Fruit fly (Drosophila melanogaster): ENCODE measurements around the gene CG12499.

Gene CG12499

dm6 chr3R:22410537-22411360 is 35.6 kb downstream of the CG12499 start, which contains the start of the genes CG13850 and lqfR (continued):
- TF ChIP-seq CG30020 (tag; optimal IDR thresholded peaks at IDR 0.05) (peak; percentile 11), Antp (GFP tag; optimal IDR thresholded peaks at IDR 0.05) (peak; percentile 69), unpg (GFP tag; optimal IDR thresholded peaks at IDR 0.05) (no peak), CG11085 (GFP tag; IDR thresholded peaks at IDR 0.05) (peak; percentile 40; the same call in 1 of the 2 replicates), B-H1 (GFP tag; IDR thresholded peaks at IDR 0.05) (no peak), CG10147 (GFP tag; optimal IDR thresholded peaks at IDR 0.05) (peak; percentile 6), Sox102F (GFP tag; optimal IDR thresholded peaks at IDR 0.05) (no peak), sd (tag; optimal IDR thresholded peaks at IDR 0.05) (peak; percentile 45), tio (GFP tag; optimal IDR thresholded peaks at IDR 0.05) (no peak), CG3838 (GFP tag; optimal IDR thresholded peaks at IDR 0.05) (peak; percentile 21), salm (tag; optimal IDR thresholded peaks at IDR 0.05) (peak; percentile 2), CG14667 (GFP tag; IDR thresholded peaks at IDR 0.05) (peak; percentile 25; the same call in 1 of the 2 replicates), slp2 (GFP tag; optimal IDR thresholded peaks at IDR 0.05) (peak; percentile 72), dan (GFP tag; IDR thresholded peaks at IDR 0.05) (no peak), NC2α (GFP tag; optimal IDR thresholded peaks at IDR 0.05) (peak; percentile 36), CG7786 (GFP tag; optimal IDR thresholded peaks at IDR 0.05) (peak; percentile 84), Fer2 (tag; optimal IDR thresholded peaks at IDR 0.05) (peak; percentile 22), CG5180 (GFP tag; optimal IDR thresholded peaks at IDR 0.05) (no peak), CG11504 (tag; optimal IDR thresholded peaks at IDR 0.05) (no peak), CG12155 (GFP tag; optimal IDR thresholded peaks at IDR 0.05) (peak; percentile 77), Nf-YC (tag; optimal IDR thresholded peaks at IDR 0.05) (no peak), CG4424 (GFP tag; optimal IDR thresholded peaks at IDR 0.05) (peak; percentile 84), CG10959 (GFP tag; IDR thresholded peaks at IDR 0.05) (no peak), tgo (GFP tag; IDR thresholded peaks at IDR 0.05) (peak; percentile 57; the same call in 2 of the 3 replicates), CG15514 (GFP tag; optimal IDR thresholded peaks at IDR 0.05) (peak; percentile 73), CG15011 (GFP tag; optimal IDR thresholded peaks at IDR 0.05) (peak; percentile 58), Ada2b (GFP tag; IDR thresholded peaks at IDR 0.05) (no peak; the same call in 1 of the 2 replicates), esg (GFP tag; conservative IDR thresholded peaks at IDR 0.05) (peak; percentile 53; the same call in 1 of the 2 replicates), Ets97D (GFP tag; optimal IDR thresholded peaks at IDR 0.05) (peak; percentile 70), az2 (GFP tag; optimal IDR thresholded peaks at IDR 0.05) (peak; percentile 71), Lhr (GFP tag; optimal IDR thresholded peaks at IDR 0.05) (peak; percentile 53), CG17328 (GFP tag; IDR thresholded peaks at IDR 0.05) (no peak), Atf3 (GFP tag; optimal IDR thresholded peaks at IDR 0.05) (peak; percentile 37), CG5953 (GFP tag; IDR thresholded peaks at IDR 0.05) (0 out of 2 replicates have a peak, but pooled peaks have one; percentile 21), gcm (GFP tag; optimal IDR thresholded peaks at IDR 0.05) (no peak), nau (GFP tag; optimal IDR thresholded peaks at IDR 0.05) (no peak), onecut (GFP tag; IDR thresholded peaks at IDR 0.05) (peak; percentile 41; the same call in 1 of the 2 replicates), CG42726 (GFP tag; IDR thresholded peaks at IDR 0.05; ENCODE audit: partially characterized antibody) (no peak), dimm (GFP tag; IDR thresholded peaks at IDR 0.05) (no peak), CG3407 (GFP tag; optimal IDR thresholded peaks at IDR 0.05) (peak; percentile 38), unc-4 (GFP tag; IDR thresholded peaks at IDR 0.05; ENCODE audit: partially characterized antibody) (no peak), CG3995 (GFP tag; optimal IDR thresholded peaks at IDR 0.05) (peak; percentile 69), CG3163 (GFP tag; optimal IDR thresholded peaks at IDR 0.05) (peak; percentile 59), nmo (GFP tag; optimal IDR thresholded peaks at IDR 0.05) (peak; percentile 87), CG10274 (GFP tag; optimal IDR thresholded peaks at IDR 0.05) (peak; percentile 54), CG9797 (GFP tag; optimal IDR thresholded peaks at IDR 0.05) (peak; percentile 22), bsh (GFP tag; optimal IDR thresholded peaks at IDR 0.05) (peak in 1 of 2 experiments; percentile 38), trem (tag; optimal IDR thresholded peaks at IDR 0.05) (peak; percentile 84)
